Fruit fly (Drosophila melanogaster): Measurements from ENCODE around the gene rdgA.

The rdgA gene

DNA sequence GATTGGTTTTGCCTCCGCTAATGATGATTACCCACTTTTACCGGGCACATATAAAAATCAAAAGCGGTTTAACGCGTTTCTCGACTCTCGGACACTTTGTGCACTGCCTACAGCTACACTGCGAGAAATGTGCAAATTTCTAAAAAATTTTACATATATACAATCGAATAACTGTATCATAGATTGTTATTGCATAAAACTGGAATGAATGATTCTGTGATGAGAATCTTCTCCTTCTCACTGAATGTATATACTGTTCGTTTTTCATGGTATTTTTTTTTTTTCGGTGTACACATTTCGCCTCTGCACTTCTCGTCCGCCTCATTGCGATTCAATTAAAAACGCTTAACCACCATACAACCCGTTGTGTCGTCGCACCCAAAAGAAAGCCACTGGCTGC lies 45.6 kb upstream of the rdgA start (continued):
- TF ChIP-seq prd (optimal IDR thresholded peaks at IDR 0.05) = no peak
- peak; percentile 62; the same call in 1 of the 3 replicates for TF ChIP-seq prd (GFP tag; IDR thresholded peaks at IDR 0.05)
- TF ChIP-seq BtbVII (GFP tag; optimal IDR thresholded peaks at IDR 0.05) = no peak
- peak; percentile 24 for TF ChIP-seq CG3407 (GFP tag; optimal IDR thresholded peaks at IDR 0.05)
- TF ChIP-seq ewg (GFP tag; optimal IDR thresholded peaks at IDR 0.05) = peak; percentile 23
- TF ChIP-seq croc (GFP tag; conservative IDR thresholded peaks at IDR 0.05) = peak; percentile 21; the same call in 1 of the 3 replicates
- TF ChIP-seq pzg (GFP tag; optimal IDR thresholded peaks at IDR 0.05) = no peak
- TF ChIP-seq Camta (GFP tag; optimal IDR thresholded peaks at IDR 0.05) = peak; percentile 25
- peak; percentile 73 for TF ChIP-seq vvl (GFP tag; IDR thresholded peaks at IDR 0.05)
- peak; percentile 29 for TF ChIP-seq CG12071 (GFP tag; optimal IDR thresholded peaks at IDR 0.05)
- TF ChIP-seq CG32532 (GFP tag; IDR thresholded peaks at IDR 0.05) = no peak
- TF ChIP-seq Doc3 (GFP tag; IDR thresholded peaks at IDR 0.05; ENCODE audit: partially characterized antibody) = no peak
- TF ChIP-seq Dll (GFP tag; IDR thresholded peaks at IDR 0.05; ENCODE audit: partially characterized antibody) = no peak
- TF ChIP-seq ATbp (GFP tag; optimal IDR thresholded peaks at IDR 0.05) = peak; percentile 66
- TF ChIP-seq rib (GFP tag; IDR thresholded peaks at IDR 0.05) = no peak
- peak; percentile 58 for TF ChIP-seq unpg (GFP tag; optimal IDR thresholded peaks at IDR 0.05)
- no peak for TF ChIP-seq CG31388 (GFP tag; optimal IDR thresholded peaks at IDR 0.05)
- 0 out of 2 replicates have a peak, but pooled peaks have one; percentile 35 for TF ChIP-seq ssp (GFP tag; IDR thresholded peaks at IDR 0.05)
- peak; percentile 45 for TF ChIP-seq CG4820 (GFP tag; optimal IDR thresholded peaks at IDR 0.05)
- TF ChIP-seq grn (GFP tag; optimal IDR thresholded peaks at IDR 0.05) = no peak
- no peak for TF ChIP-seq CG11456 (GFP tag; IDR thresholded peaks at IDR 0.05)
- TF ChIP-seq inv (GFP tag; IDR thresholded peaks at IDR 0.05; ENCODE audit: partially characterized antibody) = no peak
- TF ChIP-seq Oli (tag; optimal IDR thresholded peaks at IDR 0.05) = peak; percentile 61
- TF ChIP-seq CG14441 (GFP tag; IDR thresholded peaks at IDR 0.05) = no peak
- peak; percentile 55; the same call in 1 of the 3 replicates for TF ChIP-seq CG17361 (GFP tag; IDR thresholded peaks at IDR 0.05)
- TF ChIP-seq CG10267 (tag; optimal IDR thresholded peaks at IDR 0.05) = peak; percentile 17
- TF ChIP-seq Six4 (GFP tag; optimal IDR thresholded peaks at IDR 0.05) = peak; percentile 32
- TF ChIP-seq CG8478 (optimal IDR thresholded peaks at IDR 0.05) = no peak
- peak; percentile 18 for TF ChIP-seq gsb-n (tag; optimal IDR thresholded peaks at IDR 0.05)
- no peak for TF ChIP-seq CG18619 (GFP tag; optimal IDR thresholded peaks at IDR 0.05)
- TF ChIP-seq CG6689 (GFP tag; IDR thresholded peaks at IDR 0.05) = peak; percentile 42; the same call in 1 of the 2 replicates
- no peak for TF ChIP-seq tup (GFP tag; optimal IDR thresholded peaks at IDR 0.05)
- TF ChIP-seq chn (GFP tag; optimal IDR thresholded peaks at IDR 0.05) = peak; percentile 34
- 0 out of 3 replicates have a peak, but pooled peaks have one; percentile 17 for TF ChIP-seq otp (GFP tag; IDR thresholded peaks at IDR 0.05)
- peak; percentile 25 for TF ChIP-seq jing (GFP tag; optimal IDR thresholded peaks at IDR 0.05)
- peak; percentile 42; the same call in 1 of the 2 replicates for TF ChIP-seq wor (GFP tag; IDR thresholded peaks at IDR 0.05)
- TF ChIP-seq CG18764 (GFP tag; optimal IDR thresholded peaks at IDR 0.05) = peak; percentile 2
- TF ChIP-seq CG7556 (GFP tag; optimal IDR thresholded peaks at IDR 0.05) = peak; percentile 26
- TF ChIP-seq esg (GFP tag; conservative IDR thresholded peaks at IDR 0.05) = peak; percentile 41; the same call in 1 of the 2 replicates
- peak; percentile 13 for TF ChIP-seq bcd (GFP tag; optimal IDR thresholded peaks at IDR 0.05)
- TF ChIP-seq dm (GFP tag; optimal IDR thresholded peaks at IDR 0.05) = no peak
- peak; percentile 71; the same call in 2 of the 3 replicates for TF ChIP-seq ci (GFP tag; IDR thresholded peaks at IDR 0.05)
- TF ChIP-seq pros (GFP tag; optimal IDR thresholded peaks at IDR 0.05) = no peak
- TF ChIP-seq Hr51 (GFP tag; optimal IDR thresholded peaks at IDR 0.05) = peak in 1 of 2 experiments; percentile 51
- TF ChIP-seq tin (GFP tag; optimal IDR thresholded peaks at IDR 0.05) = peak; percentile 38
- peak; percentile 87 for TF ChIP-seq Drgx (GFP tag; IDR thresholded peaks at IDR 0.05)
- TF ChIP-seq fd96Cb (tag; optimal IDR thresholded peaks at IDR 0.05) = peak; percentile 46
- 0 out of 4 replicates have a peak, but pooled peaks have one; percentile 5 for TF ChIP-seq Gug (GFP tag; IDR thresholded peaks at IDR 0.05)
- TF ChIP-seq CG7839 (tag; optimal IDR thresholded peaks at IDR 0.05) = peak; percentile 46
- peak; percentile 32 for TF ChIP-seq nerfin-1 (tag; optimal IDR thresholded peaks at IDR 0.05)
- peak; percentile 9 for TF ChIP-seq CG11723 (GFP tag; optimal IDR thresholded peaks at IDR 0.05)

All from whole organism, embryonic.